Fruit fly (Drosophila melanogaster) whole organism, embryonic: ENCODE results near the gene Trf4-2.

ENCODE experiments used
- CG10267 ChIP-seq: fragments of 200-800 bp; sonication (Bioruptor generic); optimal IDR thresholded peaks from 2 replicates; lab custom pipeline; 2018; ENCODE audit warnings: missing biosample characterization, mild to moderate bottlenecking, missing genetic modification characterization, moderate library complexity
- CG12155 ChIP-seq: fragments of 200-800 bp; sonication (Bioruptor generic); optimal IDR thresholded peaks from 3 replicates; lab custom pipeline; 2016; ENCODE audit warnings: missing biosample characterization, missing genetic modification characterization
- CG12769 ChIP-seq: fragments of 200-800 bp; sonication (Bioruptor generic); optimal IDR thresholded peaks from 2 replicates; lab custom pipeline; 2019; ENCODE audit warnings: missing biosample characterization, mild to moderate bottlenecking, missing genetic modification characterization, moderate library complexity
- CG15269 ChIP-seq: fragments of 200-800 bp; sonication (Bioruptor generic); optimal IDR thresholded peaks from 2 replicates; lab custom pipeline; 2018; ENCODE audit warnings: missing biosample characterization, mild to moderate bottlenecking, missing genetic modification characterization, moderate library complexity
- CG1529 ChIP-seq: fragments of 200-800 bp; sonication (Bioruptor generic); optimal IDR thresholded peaks from 3 replicates; lab custom pipeline; 2018; ENCODE audit warnings: missing biosample characterization, missing genetic modification characterization
- CG1603 ChIP-seq: fragments of 200-800 bp; sonication (Bioruptor generic); optimal IDR thresholded peaks from 2 replicates; lab custom pipeline; 2019; ENCODE audit warnings: missing biosample characterization, mild to moderate bottlenecking, missing genetic modification characterization, moderate library complexity
- CG1647 ChIP-seq: fragments of 200-800 bp; sonication (Bioruptor generic); optimal IDR thresholded peaks from 3 replicates; lab custom pipeline; 2016; ENCODE audit warnings: missing biosample characterization, missing genetic modification characterization
- CG17802 ChIP-seq: fragments of 200-800 bp; sonication (Bioruptor generic); optimal IDR thresholded peaks from 2 replicates; lab custom pipeline; 2018; ENCODE audit warnings: missing biosample characterization, mild to moderate bottlenecking, missing genetic modification characterization, moderate library complexity
- CG18262 ChIP-seq: fragments of 200-800 bp; optimal IDR thresholded peaks from 3 replicates; lab custom pipeline; 2019; ENCODE audit warnings: missing biosample characterization, mild to moderate bottlenecking, missing genetic modification characterization, moderate library complexity
- CG18476 ChIP-seq: fragments of 200-800 bp; sonication (Bioruptor generic); optimal IDR thresholded peaks from 2 replicates; lab custom pipeline; 2016; ENCODE audit warnings: missing biosample characterization, mild to moderate bottlenecking, missing genetic modification characterization
- CG18764 ChIP-seq: fragments of 200-800 bp; sonication (Bioruptor generic); optimal IDR thresholded peaks from 3 replicates; lab custom pipeline; 2016; ENCODE audit warnings: missing biosample characterization, missing genetic modification characterization
- CG33213 ChIP-seq: fragments of 200-800 bp; sonication (Bioruptor generic); optimal IDR thresholded peaks from 3 replicates; lab custom pipeline; 2016; ENCODE audit warnings: missing biosample characterization, missing genetic modification characterization
- CG34422 ChIP-seq: fragments of 200-800 bp; sonication (Bioruptor generic); IDR thresholded peaks from 3 replicates; pipeline ENCODE4 v1.3.6; 2022; ENCODE audit warnings: missing biosample characterization, missing genetic modification characterization
- CG3838 ChIP-seq: fragments of 200-800 bp; sonication (Bioruptor generic); optimal IDR thresholded peaks from 3 replicates; lab custom pipeline; 2016; ENCODE audit warnings: missing biosample characterization, missing genetic modification characterization
- CG6175 ChIP-seq: fragments of 200-800 bp; sonication (Bioruptor generic); IDR thresholded peaks from 3 replicates; pipeline ENCODE4 v1.3.6; 2022; ENCODE audit warnings: missing biosample characterization, missing genetic modification characterization
- CG8924 ChIP-seq: fragments of 200-800 bp; optimal IDR thresholded peaks from 3 replicates; lab custom pipeline; 2019; ENCODE audit warnings: missing biosample characterization, mild to moderate bottlenecking, missing genetic modification characterization, moderate library complexity
- Dref ChIP-seq: fragments of 200-800 bp; sonication (Bioruptor generic); IDR thresholded peaks from 2 replicates; pipeline ENCODE4 v1.3.6; 2022; ENCODE audit warnings: missing biosample characterization, missing genetic modification characterization
- Fer1 ChIP-seq: fragments of 200-800 bp; sonication (Bioruptor generic); optimal IDR thresholded peaks from 2 replicates; lab custom pipeline; 2017; ENCODE audit warnings: missing biosample characterization, mild to moderate bottlenecking, missing genetic modification characterization
- Hey ChIP-seq: fragments of 200-800 bp; sonication (Bioruptor generic); optimal IDR thresholded peaks from 3 replicates; lab custom pipeline; 2018; ENCODE audit warnings: missing biosample characterization, mild to moderate bottlenecking, missing genetic modification characterization
- Hr51 ChIP-seq, 2 experiments: fragments of 200-800 bp; sonication (Bioruptor generic); optimal IDR thresholded peaks; 2 replicates in 1 of 2; 3 replicates in 1 of 2; lab custom pipeline; 2016 to 2018; ENCODE audit warnings: missing biosample characterization in 2 of 2, missing genetic modification characterization in 2 of 2, mild to moderate bottlenecking in 1 of 2, moderate library complexity in 1 of 2
- Lpt ChIP-seq: fragments of >200 bp; optimal IDR thresholded peaks from 2 replicates; lab custom pipeline; 2018; ENCODE audit warnings: missing biosample characterization, missing genetic modification characterization
- MBD-R2 ChIP-seq: fragments of 200-800 bp; sonication (Bioruptor generic); IDR thresholded peaks from 2 replicates; pipeline ENCODE4 v1.3.6; 2022; ENCODE audit warnings: missing biosample characterization, missing genetic modification characterization
- NC2β ChIP-seq: fragments of 200-800 bp; sonication (Bioruptor generic); optimal IDR thresholded peaks from 2 replicates; lab custom pipeline; 2016; ENCODE audit warnings: missing biosample characterization, missing genetic modification characterization
- Oaz ChIP-seq: fragments of 200-800 bp; sonication (Bioruptor generic); IDR thresholded peaks from 2 replicates; pipeline ENCODE4 v1.3.6; 2022; ENCODE audit warnings: missing biosample characterization, missing genetic modification characterization
- Optix ChIP-seq: fragments of 200-800 bp; sonication (Bioruptor generic); IDR thresholded peaks from 3 replicates; pipeline ENCODE4 v1.3.6; 2022; ENCODE audit warnings: missing biosample characterization, missing genetic modification characterization
- Ptx1 ChIP-seq: fragments of 200-800 bp; sonication (Bioruptor generic); IDR thresholded peaks from 2 replicates; pipeline ENCODE4 v1.3.6; 2022; ENCODE audit warnings: missing biosample characterization, missing genetic modification characterization
- Ravus ChIP-seq: fragments of 200-800 bp; sonication (Bioruptor generic); IDR thresholded peaks from 2 replicates; pipeline ENCODE4 v1.3.6; 2022; ENCODE audit warnings: missing biosample characterization, missing genetic modification characterization
- Xrp1 ChIP-seq: fragments of 200-800 bp; sonication (Bioruptor generic); IDR thresholded peaks from 2 replicates; pipeline ENCODE4 v1.3.6; 2022; ENCODE audit warnings: missing biosample characterization, missing genetic modification characterization
- ash1 ChIP-seq: fragments of 200-800 bp; sonication (Bioruptor generic); optimal IDR thresholded peaks from 2 replicates; lab custom pipeline; 2018; ENCODE audit warnings: missing biosample characterization, mild to moderate bottlenecking, missing genetic modification characterization
- bsh ChIP-seq, 2 experiments: fragments of 200-800 bp; sonication (Bioruptor generic); optimal IDR thresholded peaks; 2 replicates each; lab custom pipeline; 2017 to 2018; ENCODE audit warnings: mild to moderate bottlenecking in 2 of 2, missing biosample characterization in 2 of 2, missing genetic modification characterization in 2 of 2, moderate library complexity in 1 of 2
- cas ChIP-seq: fragments of 200-800 bp; sonication (Bioruptor generic); IDR thresholded peaks from 2 replicates; pipeline ENCODE4 v1.3.6; 2022; ENCODE audit warnings: missing biosample characterization, missing genetic modification characterization
- crol ChIP-seq: fragments of 200-800 bp; sonication (Bioruptor generic); IDR thresholded peaks from 2 replicates; pipeline ENCODE4 v1.3.6; 2022; ENCODE audit warnings: missing biosample characterization, missing genetic modification characterization
- crp ChIP-seq, 2 experiments: fragments of 200-800 bp; sonication (Bioruptor generic); optimal IDR thresholded peaks; 2 replicates in 1 of 2; 3 replicates in 1 of 2; lab custom pipeline; 2017; ENCODE audit warnings: missing biosample characterization in 2 of 2, missing genetic modification characterization in 2 of 2, mild to moderate bottlenecking in 1 of 2, moderate library complexity in 1 of 2
- dmrt11E ChIP-seq: fragments of 200-800 bp; sonication (Bioruptor generic); optimal IDR thresholded peaks from 3 replicates; lab custom pipeline; 2018; ENCODE audit warnings: missing biosample characterization, mild to moderate bottlenecking, missing genetic modification characterization, moderate library complexity
- ewg ChIP-seq: fragments of 200-800 bp; sonication (Bioruptor generic); optimal IDR thresholded peaks from 3 replicates; lab custom pipeline; 2017; ENCODE audit warnings: mild to moderate bottlenecking, missing biosample characterization, missing genetic modification reagents, missing genetic modification characterization
- fd102C ChIP-seq: fragments of 200-800 bp; sonication (Bioruptor generic); optimal IDR thresholded peaks from 2 replicates; lab custom pipeline; 2018; ENCODE audit warnings: missing biosample characterization, mild to moderate bottlenecking, missing genetic modification characterization, moderate library complexity
- grn ChIP-seq: fragments of 200-800 bp; sonication (Bioruptor generic); optimal IDR thresholded peaks from 3 replicates; lab custom pipeline; 2017; ENCODE audit warnings: missing biosample characterization, missing genetic modification characterization
- gt ChIP-seq: fragments of 200-800 bp; sonication (Bioruptor generic); IDR thresholded peaks from 2 replicates; pipeline ENCODE4 v1.3.6; 2022; ENCODE audit warnings: missing biosample characterization, missing genetic modification characterization
- ham ChIP-seq: fragments of 200-800 bp; sonication (Bioruptor generic); IDR thresholded peaks from 2 replicates; pipeline ENCODE4 v1.3.6; 2022; ENCODE audit warnings: missing biosample characterization, missing genetic modification characterization
- lab ChIP-seq: fragments of 200-800 bp; sonication (Bioruptor generic); optimal IDR thresholded peaks from 3 replicates; lab custom pipeline; 2017; ENCODE audit warnings: missing biosample characterization, missing genetic modification characterization, mild to moderate bottlenecking, moderate library complexity, missing genetic modification reagents
- maf-S ChIP-seq: fragments of 200-800 bp; sonication (Bioruptor generic); optimal IDR thresholded peaks from 2 replicates; lab custom pipeline; 2016; ENCODE audit warnings: missing biosample characterization, missing genetic modification characterization
- nom ChIP-seq: fragments of 200-800 bp; sonication (Bioruptor generic); optimal IDR thresholded peaks from 2 replicates; lab custom pipeline; 2017; ENCODE audit warnings: missing biosample characterization, missing genetic modification characterization, mild to moderate bottlenecking, moderate library complexity, missing genetic modification reagents
- org-1 ChIP-seq: fragments of 200-800 bp; sonication (Bioruptor generic); optimal IDR thresholded peaks from 2 replicates; lab custom pipeline; 2017; ENCODE audit warnings: missing biosample characterization, missing genetic modification characterization
- repo ChIP-seq: fragments of 200-800 bp; sonication (Bioruptor generic); optimal IDR thresholded peaks from 2 replicates; lab custom pipeline; 2016; ENCODE audit warnings: missing biosample characterization, missing genetic modification characterization
- run ChIP-seq: fragments of 200-800 bp; sonication (Bioruptor generic); optimal IDR thresholded peaks from 3 replicates; lab custom pipeline; 2018; ENCODE audit warnings: missing biosample characterization, mild to moderate bottlenecking, missing genetic modification characterization
- salm ChIP-seq: fragments of 200-800 bp; sonication (Bioruptor generic); optimal IDR thresholded peaks from 2 replicates; lab custom pipeline; 2018; ENCODE audit warnings: missing biosample characterization, mild to moderate bottlenecking, missing genetic modification characterization
- sob ChIP-seq: fragments of 200-800 bp; sonication (Bioruptor generic); IDR thresholded peaks from 2 replicates; pipeline ENCODE4 v1.3.6; 2022; ENCODE audit warnings: missing biosample characterization, missing genetic modification characterization
- tgo ChIP-seq: fragments of 200-800 bp; sonication (Bioruptor generic); IDR thresholded peaks from 3 replicates; pipeline ENCODE4 v1.3.6; 2022; ENCODE audit warnings: missing biosample characterization, missing genetic modification characterization
- usp ChIP-seq: fragments of >200 bp; optimal IDR thresholded peaks from 2 replicates; lab custom pipeline; 2017; ENCODE audit warnings: missing biosample characterization, missing genetic modification characterization
- vvl ChIP-seq: fragments of 200-800 bp; sonication (Bioruptor generic); IDR thresholded peaks from 2 replicates; pipeline ENCODE4 v1.3.6; 2022; ENCODE audit warnings: missing biosample characterization, missing genetic modification characterization
- zf30C ChIP-seq: fragments of 200-800 bp; sonication (Bioruptor generic); optimal IDR thresholded peaks from 3 replicates; lab custom pipeline; 2018; ENCODE audit warnings: missing biosample characterization, mild to moderate bottlenecking, missing genetic modification characterization
- zfh1 ChIP-seq: fragments of 200-800 bp; sonication (Bioruptor generic); IDR thresholded peaks from 3 replicates; pipeline ENCODE4 v1.3.6; 2022; ENCODE audit warnings: missing biosample characterization, missing genetic modification characterization

Gene Trf4-2

dm6 chr3R:24890919-24891318 is 34.1 kb upstream of the Trf4-2 start:
- no peak for TF ChIP-seq org-1 (GFP tag; lab: Kevin White, UChicago)
- TF ChIP-seq CG12155 (GFP tag; lab: Kevin White, UChicago), result no peak
- TF ChIP-seq zf30C (GFP tag; lab: Kevin White, UChicago), result peak; percentile 29
- TF ChIP-seq gt (GFP tag; lab: Robert Waterston, UW), result no peak
- TF ChIP-seq CG15269 (tag; lab: Kevin White, UChicago), result no peak
- no peak for TF ChIP-seq grn (GFP tag; lab: Kevin White, UChicago)
- no peak for TF ChIP-seq ham
- no peak for TF ChIP-seq Dref (GFP tag; lab: Robert Waterston, UW)
- TF ChIP-seq bsh (GFP tag; optimal IDR thresholded peaks at IDR 0.05; lab: Kevin White, UChicago), result peak in 1 of 2 experiments; percentile 10
- TF ChIP-seq CG6175 (GFP tag; lab: Robert Waterston, UW), result no peak
- no peak for TF ChIP-seq cas (GFP tag; lab: Robert Waterston, UW)
- TF ChIP-seq tgo, result peak; percentile 26; the same call in 1 of the 3 replicates
- no peak for TF ChIP-seq salm (tag; lab: Kevin White, UChicago)
- no peak for TF ChIP-seq NC2β
- no peak for TF ChIP-seq CG1529 (GFP tag; lab: Kevin White, UChicago)
- TF ChIP-seq Xrp1 (GFP tag; lab: Robert Waterston, UW), result peak; percentile 9; the same call in 1 of the 2 replicates
- TF ChIP-seq CG18476 (GFP tag; lab: Kevin White, UChicago), result no peak
- TF ChIP-seq sob (GFP tag; lab: Robert Waterston, UW), result no peak; the same call in 1 of the 2 replicates
- no peak for TF ChIP-seq Fer1 (GFP tag; lab: Kevin White, UChicago)
- TF ChIP-seq CG8924 (tag; lab: Kevin White, UChicago), result no peak
- TF ChIP-seq dmrt11E (tag; lab: Kevin White, UChicago), result no peak
- no peak for TF ChIP-seq run (tag; lab: Kevin White, UChicago)
- peak; percentile 12 for TF ChIP-seq CG12769 (tag; lab: Kevin White, UChicago)
- no peak for TF ChIP-seq repo
- TF ChIP-seq CG1647, result no peak
- no peak for TF ChIP-seq zfh1 (GFP tag; lab: Robert Waterston, UW)
- TF ChIP-seq CG17802, result no peak
- TF ChIP-seq lab (GFP tag; lab: Kevin White, UChicago), result peak; percentile 25
- TF ChIP-seq vvl (GFP tag; lab: Robert Waterston, UW), result no peak
- peak; percentile 15 for TF ChIP-seq CG18262 (tag; lab: Kevin White, UChicago)
- no peak for TF ChIP-seq Lpt (GFP tag; lab: Kevin White, UChicago)
- TF ChIP-seq fd102C, result no peak
- TF ChIP-seq maf-S (GFP tag; lab: Kevin White, UChicago), result no peak
- no peak for TF ChIP-seq CG3838 (GFP tag; lab: Kevin White, UChicago)
- TF ChIP-seq CG34422 (GFP tag; lab: Robert Waterston, UW), result no peak
- no peak for TF ChIP-seq CG18764 (GFP tag; lab: Kevin White, UChicago)
- peak in 1 of 2 experiments; percentile 31 for TF ChIP-seq Hr51 (GFP tag; optimal IDR thresholded peaks at IDR 0.05; lab: Kevin White, UChicago)
- no peak for TF ChIP-seq Oaz
- no peak for TF ChIP-seq Ptx1 (GFP tag; lab: Robert Waterston, UW)
- no peak for TF ChIP-seq ewg (GFP tag; lab: Kevin White, UChicago)
- TF ChIP-seq Hey (tag; lab: Kevin White, UChicago), result no peak
- TF ChIP-seq nom (GFP tag; lab: Kevin White, UChicago), result no peak
- TF ChIP-seq usp (GFP tag; lab: Kevin White, UChicago), result no peak
- no peak for TF ChIP-seq Ravus (GFP tag; lab: Robert Waterston, UW)
- TF ChIP-seq ash1 (GFP tag; lab: Kevin White, UChicago), result no peak
- TF ChIP-seq crp (GFP tag; optimal IDR thresholded peaks at IDR 0.05; lab: Kevin White, UChicago), result no peak
- TF ChIP-seq Optix (GFP tag; lab: Robert Waterston, UW), result no peak
- TF ChIP-seq crol (GFP tag; lab: Robert Waterston, UW), result no peak
- TF ChIP-seq CG33213 (GFP tag; lab: Kevin White, UChicago), result no peak
- peak; percentile 33 for TF ChIP-seq CG1603 (tag; lab: Kevin White, UChicago)
- no peak for TF ChIP-seq CG10267 (tag; lab: Kevin White, UChicago)
- no peak for TF ChIP-seq MBD-R2 (GFP tag; lab: Robert Waterston, UW)
